Worm (Caenorhabditis elegans) whole organism, late embryonic: ENCODE measurements around the gene sart-3.

Source experiments
- ama-1 ChIP-seq: fragments of 150-350 bp; optimal IDR thresholded peaks from 2 replicates; lab custom pipeline; 2014
- ceh-18 ChIP-seq: sonication (generic microtip); optimal IDR thresholded peaks from 2 replicates; lab custom pipeline; 2016; ENCODE audit warnings: missing genetic modification characterization, missing compliant biosample characterization
- fkh-10 ChIP-seq: fragments of 150-350 bp; optimal IDR thresholded peaks from 2 replicates; lab custom pipeline; 2014; ENCODE audit warnings: missing biosample characterization, missing genetic modification reagents, missing genetic modification characterization
- hlh-8 ChIP-seq: sonication (generic microtip); optimal IDR thresholded peaks from 2 replicates; lab custom pipeline; 2016; ENCODE audit warnings: missing genotype, missing genetic modification characterization, missing compliant biosample characterization
- tbx-2 ChIP-seq: sonication (generic microtip); optimal IDR thresholded peaks from 2 replicates; lab custom pipeline; 2016; ENCODE audit warnings: missing genetic modification characterization, missing compliant biosample characterization
- unc-55 ChIP-seq: sonication (generic microtip); optimal IDR thresholded peaks from 2 replicates; lab custom pipeline; 2017; ENCODE audit warnings: missing biosample characterization, missing genetic modification reagents, missing genetic modification characterization

ce11 chrIV:11314885-11315284 is 17.9 kb downstream of the sart-3 start, which contains the start of the genes B0035.3, B0035.22 and pfd-4:
- TF ChIP-seq fkh-10 (GFP tag; lab: Kevin White, UChicago): no peak
- peak; percentile 84 for TF ChIP-seq tbx-2 (tag; lab: Kevin White, UChicago)
- TF ChIP-seq ceh-18: no peak
- no peak for TF ChIP-seq unc-55
- TF ChIP-seq hlh-8 (tag; lab: Kevin White, UChicago): peak; percentile 47
- TF ChIP-seq ama-1 (lab: Kevin White, UChicago): no peak
